Fruit fly (Drosophila melanogaster) whole organism, pupa: Measurements from ENCODE around the gene dati.

Experiments used
- CG10348 ChIP-seq: fragments of 200-800 bp; sonication (Bioruptor generic); IDR thresholded peaks from 2 replicates; pipeline ENCODE4 v1.3.6; 2022; ENCODE audit warnings: missing biosample characterization, missing genetic modification characterization
- CG34367 ChIP-seq: fragments of 200-800 bp; sonication (Bioruptor generic); optimal IDR thresholded peaks from 2 replicates; lab custom pipeline; 2018; ENCODE audit warnings: missing biosample characterization, mild to moderate bottlenecking, missing genetic modification characterization
- CG8159 ChIP-seq: fragments of 200-800 bp; sonication (Bioruptor generic); optimal IDR thresholded peaks from 3 replicates; lab custom pipeline; 2018; ENCODE audit warnings: missing biosample characterization, mild to moderate bottlenecking, missing genetic modification characterization, moderate library complexity
- D1 ChIP-seq: fragments of 200-800 bp; sonication (Bioruptor generic); optimal IDR thresholded peaks from 2 replicates; lab custom pipeline; 2018; ENCODE audit warnings: missing biosample characterization, mild to moderate bottlenecking, missing genetic modification characterization, moderate library complexity
- Ets98B ChIP-seq: fragments of 200-800 bp; sonication (Bioruptor generic); IDR thresholded peaks from 2 replicates; pipeline ENCODE4 v1.3.6; 2022; ENCODE audit warnings: missing biosample characterization, missing genetic modification characterization
- Pif1B ChIP-seq: fragments of 200-800 bp; sonication (Bioruptor generic); optimal IDR thresholded peaks from 3 replicates; lab custom pipeline; 2016; ENCODE audit warnings: missing biosample characterization, missing genetic modification characterization

- TF ChIP-seq CG10348 = no peak
- no peak for TF ChIP-seq Ets98B
- no peak for TF ChIP-seq CG8159 (tag; lab: Kevin White, UChicago)
- no peak for TF ChIP-seq CG34367
- no peak for TF ChIP-seq Pif1B
- no peak for TF ChIP-seq D1 (tag; lab: Kevin White, UChicago)
Measured at dm6 chr4:398555-398954, 3.1 kb upstream of the dati start.
